Worm (Caenorhabditis elegans): ENCODE results near the gene cnc-10.

DNA sequence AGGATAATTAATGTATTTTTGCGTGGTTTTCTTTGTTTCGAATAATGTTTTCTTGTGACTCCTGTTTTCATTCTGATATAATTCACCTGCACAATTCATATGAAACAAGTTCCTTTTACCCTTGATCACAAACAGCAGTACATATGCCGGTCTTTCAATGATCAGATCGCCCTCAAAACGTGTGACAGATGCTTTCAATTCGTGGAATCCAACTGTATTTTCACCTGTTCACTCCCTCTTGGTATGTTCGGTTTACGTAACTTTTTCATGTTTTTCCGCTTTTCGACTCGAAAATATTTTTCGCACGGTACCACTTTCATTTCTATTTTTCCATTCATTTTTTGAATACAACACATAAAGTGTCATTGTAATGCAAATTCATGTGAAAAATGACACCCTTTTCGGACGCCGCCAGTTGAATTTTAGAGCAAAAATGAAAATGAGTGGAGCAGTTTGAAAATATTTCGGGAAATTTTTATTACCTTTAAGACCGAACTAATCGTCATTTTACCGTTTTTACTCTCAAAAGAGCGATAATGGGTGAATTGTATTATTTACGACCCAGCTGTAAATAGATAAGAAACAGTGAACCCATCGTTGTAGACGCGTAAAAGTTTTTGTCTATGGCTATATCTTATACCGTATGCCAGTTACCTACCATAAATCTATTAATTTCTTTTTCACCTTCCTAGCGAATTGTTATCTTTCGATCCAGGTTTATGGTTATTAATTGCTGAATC lies 19.0 kb downstream of the cnc-10 start, which contains the start of gene K10D6.4:
- no peak for TF ChIP-seq hlh-30 (tag; optimal IDR thresholded peaks at IDR 0.05; ENCODE audit: insufficient read depth)
- no peak for TF ChIP-seq skn-1 (tag; optimal IDR thresholded peaks at IDR 0.05)
- TF ChIP-seq ztf-11 (tag; optimal IDR thresholded peaks at IDR 0.05) = no peak
- no peak for TF ChIP-seq ama-1 (optimal IDR thresholded peaks at IDR 0.05)
- TF ChIP-seq unc-39 (tag; optimal IDR thresholded peaks at IDR 0.05) = no peak
- TF ChIP-seq snpc-4 (tag; optimal IDR thresholded peaks at IDR 0.05) = no peak
